Worm (Caenorhabditis elegans): Measurements from ENCODE around the gene F56D2.5.

Gene F56D2.5

DNA sequence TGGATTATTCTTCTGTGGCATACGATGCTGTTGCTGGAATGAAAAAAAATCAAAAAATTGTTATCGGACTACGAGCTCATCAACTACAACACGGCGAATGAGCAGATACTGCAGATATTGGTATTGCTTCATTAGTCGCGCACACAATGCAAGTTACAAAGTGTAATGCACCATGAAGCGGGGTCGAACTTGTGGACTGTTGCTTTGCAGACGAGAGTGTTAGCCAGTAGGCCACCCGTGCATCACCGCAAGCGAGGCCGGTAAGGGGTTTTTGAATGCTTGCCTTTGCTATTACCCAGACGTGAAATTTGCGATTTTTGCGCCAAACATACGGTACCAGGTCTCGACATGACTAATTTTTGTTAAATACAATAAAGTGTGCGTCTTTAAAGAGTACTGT, 20.8 kb upstream of the F56D2.5 start (continued):
- TF ChIP-seq dpl-1 (GFP tag; optimal IDR thresholded peaks at IDR 0.05) (no peak), hmg-1.2 (GFP tag; IDR thresholded peaks at IDR 0.05) (peak; percentile 70), die-1 (tag; optimal IDR thresholded peaks at IDR 0.05) (peak; percentile 88), pbrm-1 (GFP tag; IDR thresholded peaks at IDR 0.05) (peak; percentile 85), attf-6 (GFP tag; IDR thresholded peaks at IDR 0.05) (0 out of 2 replicates have a peak, but pooled peaks have one; percentile 72), hrde-1 (tag; optimal IDR thresholded peaks at IDR 0.05; ENCODE audit: borderline replicate concordance) (peak; percentile 77), snpc-1.1 (tag; optimal IDR thresholded peaks at IDR 0.05; ENCODE audit: insufficient read depth) (peak; percentile 57), lsy-27 (tag; optimal IDR thresholded peaks at IDR 0.05; ENCODE audit: borderline replicate concordance, insufficient read depth) (no peak), sdz-38 (tag; optimal IDR thresholded peaks at IDR 0.05) (no peak), F57A8.1 (GFP tag; optimal IDR thresholded peaks at IDR 0.05) (peak; percentile 57), ztf-3 (GFP tag; optimal IDR thresholded peaks at IDR 0.05) (peak; percentile 74), ztf-28 (GFP tag; IDR thresholded peaks at IDR 0.05) (0 out of 2 replicates have a peak, but pooled peaks have one; percentile 50), atf-7 (tag; optimal IDR thresholded peaks at IDR 0.05) (peak; percentile 76), aptf-3 (GFP tag; IDR thresholded peaks at IDR 0.05) (peak; percentile 64; the same call in 1 of the 2 replicates), T26A5.8 (tag; optimal IDR thresholded peaks at IDR 0.05) (peak; percentile 76)

DNA sequence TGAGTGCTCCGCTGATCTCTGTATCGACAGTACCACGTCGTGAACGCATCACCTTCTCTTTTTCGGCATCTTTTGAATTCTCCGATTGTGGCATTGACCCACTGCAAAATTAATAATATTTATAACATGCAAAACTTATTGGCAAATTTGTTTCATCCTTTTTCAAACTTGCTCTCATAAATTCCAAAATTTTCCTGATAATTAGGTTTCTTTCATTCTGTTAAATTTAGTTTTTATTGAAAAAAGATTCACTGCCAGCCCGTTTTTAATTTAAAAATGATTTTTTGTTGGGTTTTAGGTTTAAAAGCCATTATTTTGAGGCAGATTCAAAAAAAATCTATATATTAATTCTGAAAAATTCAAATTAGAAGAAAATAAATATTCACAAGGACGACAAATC, 18.7 kb upstream of the F56D2.5 start, which contains the start of gene wdr-37:
Gene wdr-37 (minus strand): TSS at position 101 of the 400 bp plus-strand sequence.
- TF ChIP-seq zfh-2 (GFP tag; conservative IDR thresholded peaks at IDR 0.05) (no peak), unc-62 (GFP tag; optimal IDR thresholded peaks at IDR 0.05) (no peak)

DNA sequence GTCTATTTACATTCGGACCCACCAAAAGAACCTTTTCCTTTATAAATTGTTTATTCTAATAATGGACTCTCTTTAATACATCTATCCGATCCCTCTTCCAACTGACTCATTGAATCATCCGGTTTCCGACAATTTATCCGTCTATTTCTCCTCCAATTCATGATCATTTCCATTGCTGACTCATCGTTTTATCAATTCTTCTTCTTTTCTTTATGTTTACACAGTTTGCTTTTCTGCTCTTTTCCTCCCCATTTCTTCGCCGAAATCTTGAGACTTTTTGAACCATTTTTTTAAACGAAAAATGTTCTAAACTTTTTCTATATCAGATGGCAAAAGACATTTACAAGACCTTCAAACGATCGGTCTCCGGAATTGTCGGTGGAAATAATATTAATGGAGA, 14.2 kb upstream of the F56D2.5 start, which contains the start of gene ced-6:
Gene ced-6 (plus strand): TSS at position 327 of the 400 bp plus-strand sequence.
- TF ChIP-seq C06A6.2 (GFP tag; conservative IDR thresholded peaks at IDR 0.05): no peak
- TF ChIP-seq Y56A3A.18 (GFP tag; IDR thresholded peaks at IDR 0.05): no peak
- no peak for TF ChIP-seq ceh-27 (GFP tag; optimal IDR thresholded peaks at IDR 0.05)
- TF ChIP-seq Y53G8AR.9 (GFP tag; conservative IDR thresholded peaks at IDR 0.05): no peak
- TF ChIP-seq let-526 (GFP tag; IDR thresholded peaks at IDR 0.05): no peak
- TF ChIP-seq somi-1 (GFP tag; optimal IDR thresholded peaks at IDR 0.05): no peak
- no peak for TF ChIP-seq Y53F4B.3 (GFP tag; IDR thresholded peaks at IDR 0.05)
- TF ChIP-seq Y67H2A.10 (GFP tag; conservative IDR thresholded peaks at IDR 0.05): no peak

DNA sequence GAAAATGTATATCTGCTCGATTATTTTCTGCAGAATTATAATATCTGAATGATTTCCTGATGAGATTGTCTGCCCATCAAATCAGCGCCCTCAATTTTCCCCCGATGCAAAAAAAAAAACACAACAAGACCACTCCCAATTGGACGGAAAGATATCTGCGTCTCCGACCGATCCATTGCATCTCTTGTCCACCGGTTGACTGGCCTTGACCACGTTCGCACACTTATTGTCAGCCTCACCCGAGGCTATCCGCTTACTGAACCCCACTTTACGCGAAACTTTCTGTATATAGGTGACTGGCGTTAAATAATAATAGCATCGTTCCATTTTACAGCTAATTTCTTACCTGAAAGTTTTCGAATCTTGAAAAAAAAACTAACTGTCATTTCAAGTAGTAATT, 13.1 kb upstream of the F56D2.5 start:
- TF ChIP-seq dpff-1 (tag; optimal IDR thresholded peaks at IDR 0.05) (no peak), dox-1 (GFP tag; IDR thresholded peaks at IDR 0.05) (0 out of 2 replicates have a peak, but pooled peaks have one; percentile 4), hrde-1 (tag; optimal IDR thresholded peaks at IDR 0.05; ENCODE audit: borderline replicate concordance) (peak; percentile 38), let-607 (tag; optimal IDR thresholded peaks at IDR 0.05) (no peak), madf-3 (GFP tag; IDR thresholded peaks at IDR 0.05) (peak; percentile 52; the same call in 1 of the 2 replicates), ceh-91 (GFP tag; IDR thresholded peaks at IDR 0.05) (no peak), Y56A3A.18 (GFP tag; IDR thresholded peaks at IDR 0.05) (0 out of 2 replicates have a peak, but pooled peaks have one; percentile 35), lin-40 (tag; optimal IDR thresholded peaks at IDR 0.05) (no peak), ama-1 (optimal IDR thresholded peaks at IDR 0.05) (peak; percentile 48), ama-1 (GFP tag; optimal IDR thresholded peaks at IDR 0.05) (no peak), ccch-3 (GFP tag; optimal IDR thresholded peaks at IDR 0.05) (no peak), lin-26 (GFP tag; IDR thresholded peaks at IDR 0.05) (no peak), F52B5.7 (tag; optimal IDR thresholded peaks at IDR 0.05) (no peak), hmg-1.2 (GFP tag; IDR thresholded peaks at IDR 0.05) (peak; percentile 33; the same call in 1 of the 2 replicates), D2030.7 (GFP tag; IDR thresholded peaks at IDR 0.05) (no peak), F10E7.11 (tag; optimal IDR thresholded peaks at IDR 0.05) (no peak), tbp1 (GFP tag; optimal IDR thresholded peaks at IDR 0.05) (no peak), tlf-1 (GFP tag; optimal IDR thresholded peaks at IDR 0.05) (no peak)

Data from whole organism, young adult.